Worm (Caenorhabditis elegans): Measurements from ENCODE around the gene F30B5.11.
"Not testable (repeated sequence)": the region's sequence is repeated elsewhere in the genome, so short reads cannot be mapped to it uniquely, and the experiment has no call there.

The F30B5.11 gene

ce11 chrIV:4186099-4186498, 33.8 kb downstream of the F30B5.11 start, which contains the start of gene K08D10.11:
Gene K08D10.11 (minus strand): TSS chrIV:4186199.
- TF ChIP-seq dao-5, him-1, W03F9.2 (tag; optimal IDR thresholded peaks at IDR 0.05): not testable (repeated sequence)

DNA sequence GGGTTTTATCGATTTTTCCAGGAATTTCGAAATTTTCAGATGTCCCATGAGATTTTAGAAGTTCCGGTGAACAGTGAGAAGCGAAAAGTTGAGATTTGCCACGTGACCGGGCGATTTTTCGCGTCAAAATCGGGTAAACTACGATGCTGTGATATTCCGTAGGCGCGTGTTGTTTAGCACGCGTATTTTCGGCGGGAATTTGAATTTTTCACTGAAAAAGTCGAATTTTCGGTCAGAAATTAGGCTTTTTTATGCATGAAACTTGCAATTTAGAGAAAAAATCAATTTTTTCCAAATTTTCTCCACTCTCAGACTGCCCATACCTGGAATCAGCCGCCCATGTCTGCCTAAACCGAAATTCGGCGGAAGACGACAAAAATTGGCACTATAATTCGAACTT, 41.5 kb downstream of the F30B5.11 start, which contains the start of gene tsen-34:
Gene tsen-34 (plus strand): TSS at position 34 of the 400 bp plus-strand sequence.
- TF ChIP-seq him-1 (tag; optimal IDR thresholded peaks at IDR 0.05) (no peak), W03F9.2 (tag; optimal IDR thresholded peaks at IDR 0.05) (no peak), dao-5 (tag; optimal IDR thresholded peaks at IDR 0.05) (no peak)

DNA sequence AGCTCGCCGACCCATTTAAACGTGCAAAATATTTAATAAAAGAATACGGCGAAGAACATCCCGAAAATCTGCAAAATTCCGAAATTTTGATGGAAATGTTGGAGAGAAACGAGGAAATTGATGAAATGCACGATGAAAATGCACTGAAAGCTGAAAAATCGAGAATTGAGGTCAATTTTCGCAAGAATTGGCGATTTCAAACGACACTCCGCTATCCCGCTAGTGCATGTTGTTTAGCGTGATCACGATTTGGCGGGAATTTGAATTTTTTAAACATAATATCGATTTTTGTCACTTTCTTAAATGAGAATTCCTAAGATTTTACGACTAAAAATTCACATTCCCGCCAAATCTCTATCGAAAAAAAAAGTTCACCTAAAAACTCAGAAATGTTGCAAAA, 42.3 kb downstream of the F30B5.11 start:
- TF ChIP-seq W03F9.2 (tag; optimal IDR thresholded peaks at IDR 0.05) = no peak
- no peak for TF ChIP-seq him-1 (tag; optimal IDR thresholded peaks at IDR 0.05)
- TF ChIP-seq dao-5 (tag; optimal IDR thresholded peaks at IDR 0.05) = no peak

DNA sequence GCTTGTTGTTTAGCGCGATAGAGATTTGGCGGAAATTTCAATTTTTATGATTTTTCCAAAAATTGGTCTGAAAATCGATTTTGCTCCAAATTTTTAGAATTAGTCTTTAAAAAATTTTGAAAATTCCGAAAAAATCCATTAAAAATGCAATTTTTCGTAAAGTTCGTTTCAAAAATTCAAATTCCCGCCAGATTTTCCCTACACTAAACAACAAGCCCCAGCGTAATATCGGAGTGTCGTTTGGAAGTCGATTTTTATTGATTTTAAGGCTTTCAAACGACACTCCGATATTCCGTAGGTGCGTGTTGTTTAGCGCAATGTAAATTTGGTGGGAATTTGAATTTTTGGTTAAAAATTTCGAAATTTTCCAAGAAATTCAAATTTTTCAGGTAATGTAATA, 43.2 kb downstream of the F30B5.11 start:
- TF ChIP-seq dao-5 (tag; optimal IDR thresholded peaks at IDR 0.05) = no peak
- no peak for TF ChIP-seq him-1 (tag; optimal IDR thresholded peaks at IDR 0.05)
- no peak for TF ChIP-seq W03F9.2 (tag; optimal IDR thresholded peaks at IDR 0.05)

ce11 chrIV:4176088-4176487, 43.8 kb downstream of the F30B5.11 start, which contains the start of gene dnj-15:
Gene dnj-15 (plus strand): TSS chrIV:4176388.
- TF ChIP-seq dao-5 (tag; optimal IDR thresholded peaks at IDR 0.05) = no peak
- TF ChIP-seq him-1 (tag; optimal IDR thresholded peaks at IDR 0.05) = no peak
- TF ChIP-seq W03F9.2 (tag; optimal IDR thresholded peaks at IDR 0.05) = no peak

ce11 chrIV:4173789-4174188, 46.1 kb downstream of the F30B5.11 start, which contains the start of gene rnp-3:
Gene rnp-3 (plus strand): TSS chrIV:4174089.
- TF ChIP-seq dao-5 (tag; optimal IDR thresholded peaks at IDR 0.05) (no peak), him-1 (tag; optimal IDR thresholded peaks at IDR 0.05) (no peak), W03F9.2 (tag; optimal IDR thresholded peaks at IDR 0.05) (no peak)

DNA sequence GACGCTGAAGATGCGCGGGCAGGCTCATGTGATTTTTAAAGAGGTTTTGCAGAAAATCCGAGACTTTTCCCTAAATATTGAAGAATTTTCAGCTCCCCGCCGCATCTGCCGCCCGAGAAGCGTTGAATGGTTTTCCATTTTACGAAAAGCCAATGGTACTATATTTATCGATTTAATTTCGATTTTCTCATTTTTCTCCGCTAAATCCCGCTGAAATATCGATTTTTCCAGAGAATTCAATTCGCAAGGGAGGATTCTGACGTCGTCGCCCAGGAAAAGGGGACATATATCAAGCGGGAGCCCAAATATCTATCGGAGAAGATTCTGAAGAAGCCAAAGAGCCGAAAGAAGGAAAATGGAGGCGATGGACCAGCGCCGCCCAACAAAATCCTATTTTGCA, 47.6 kb downstream of the F30B5.11 start:
- TF ChIP-seq W03F9.2 (tag; optimal IDR thresholded peaks at IDR 0.05) = no peak

ce11 chrIV:4171531-4172163, 48.2 kb downstream of the F30B5.11 start, which contains the start of the genes K08D10.13 and rnp-2:
Gene K08D10.13 (minus strand): TSS chrIV:4171581.
Gene rnp-2 (plus strand): TSS chrIV:4172076.
- no peak for TF ChIP-seq him-1 (tag; optimal IDR thresholded peaks at IDR 0.05)
- no peak for TF ChIP-seq dao-5 (tag; optimal IDR thresholded peaks at IDR 0.05)
- TF ChIP-seq W03F9.2 (tag; optimal IDR thresholded peaks at IDR 0.05) = peak; percentile 64

All from whole organism, L4/young adult.